Worm (Caenorhabditis elegans): ENCODE data around the gene F56C9.3.

F56C9.3 gene

ce11 chrIII:7335220-7335619 is 24.1 kb downstream of the F56C9.3 start, which contains the start of gene F56C9.10 (continued):
- TF ChIP-seq nhr-28 (tag; optimal IDR thresholded peaks at IDR 0.05) (peak; percentile 90), fkh-10 (GFP tag; optimal IDR thresholded peaks at IDR 0.05) (no peak), T26A8.4 (GFP tag; IDR thresholded peaks at IDR 0.05) (peak; percentile 73), snpc-1.2 (GFP tag; IDR thresholded peaks at IDR 0.05) (no peak), lsy-2 (tag; optimal IDR thresholded peaks at IDR 0.05) (peak; percentile 77 to 89), hlh-30 (tag; optimal IDR thresholded peaks at IDR 0.05; ENCODE audit: insufficient read depth) (peak; percentile 100), attf-4 (tag; optimal IDR thresholded peaks at IDR 0.05) (no peak), daf-16 (GFP tag; optimal IDR thresholded peaks at IDR 0.05) (peak in 1 of 2 experiments; percentile 65), daf-16 (tag; optimal IDR thresholded peaks at IDR 0.05) (peak; percentile 38), rbr-2 (tag; optimal IDR thresholded peaks at IDR 0.05) (peak; percentile 69), lin-13 (GFP tag; optimal IDR thresholded peaks at IDR 0.05) (peak; percentile 35), Y5F2A.4 (GFP tag; optimal IDR thresholded peaks at IDR 0.05) (no peak), mdl-1 (tag; optimal IDR thresholded peaks at IDR 0.05) (peak; percentile 91 to 99), skn-1 (tag; optimal IDR thresholded peaks at IDR 0.05) (no peak), dpl-1 (GFP tag; optimal IDR thresholded peaks at IDR 0.05) (peak; percentile 66), mxl-2 (GFP tag; conservative IDR thresholded peaks at IDR 0.05) (0 out of 2 replicates have a peak, but pooled peaks have one; percentile 18), pqm-1 (tag; optimal IDR thresholded peaks at IDR 0.05) (peak; percentile 26), ZK546.5 (tag; optimal IDR thresholded peaks at IDR 0.05) (no peak), hif-1 (tag; optimal IDR thresholded peaks at IDR 0.05) (peak in 1 of 2 experiments; percentile 84)

ce11 chrIII:7336214-7336613 is 25.1 kb downstream of the F56C9.3 start, which contains the start of gene gsp-2:
gsp-2 (plus strand) TSS chrIII:7336587.
- peak in 1 of 2 experiments; percentile 77 for TF ChIP-seq hif-1 (tag; optimal IDR thresholded peaks at IDR 0.05)
- peak; percentile 64 for TF ChIP-seq dpl-1 (GFP tag; optimal IDR thresholded peaks at IDR 0.05)
- peak; percentile 74 for TF ChIP-seq nhr-11 (tag; optimal IDR thresholded peaks at IDR 0.05)
- peak; percentile 73 for TF ChIP-seq zfp-3 (GFP tag; conservative IDR thresholded peaks at IDR 0.05)
- peak; percentile 20 for TF ChIP-seq nhr-102 (tag; optimal IDR thresholded peaks at IDR 0.05)
- TF ChIP-seq Y75B8A.6 (GFP tag; IDR thresholded peaks at IDR 0.05): peak; percentile 63; the same call in 1 of the 2 replicates
- TF ChIP-seq ztf-11 (tag; optimal IDR thresholded peaks at IDR 0.05): no peak
- TF ChIP-seq dve-1 (tag; optimal IDR thresholded peaks at IDR 0.05; ENCODE audit: insufficient read depth): peak; percentile 85
- peak; percentile 18 for TF ChIP-seq nhr-25 (tag; optimal IDR thresholded peaks at IDR 0.05; ENCODE audit: borderline replicate concordance, insufficient read depth)
- TF ChIP-seq rbr-2 (tag; optimal IDR thresholded peaks at IDR 0.05): peak; percentile 41
- no peak for TF ChIP-seq fos-1 (tag; optimal IDR thresholded peaks at IDR 0.05)
- peak; percentile 86 for TF ChIP-seq lin-38 (GFP tag; IDR thresholded peaks at IDR 0.05)
- no peak for TF ChIP-seq lin-29 (GFP tag; IDR thresholded peaks at IDR 0.05)
- TF ChIP-seq lin-15B (tag; optimal IDR thresholded peaks at IDR 0.05): no peak
- peak; percentile 97 for TF ChIP-seq aha-1 (tag)
- TF ChIP-seq mxl-3 (GFP tag; optimal IDR thresholded peaks at IDR 0.05): peak; percentile 55
- peak; percentile 30; the same call in 1 of the 2 replicates for TF ChIP-seq T26A8.4 (GFP tag; IDR thresholded peaks at IDR 0.05)
- peak; percentile 28 for TF ChIP-seq zfp-2 (tag; optimal IDR thresholded peaks at IDR 0.05)
- TF ChIP-seq spr-3 (GFP tag; optimal IDR thresholded peaks at IDR 0.05): no peak
- TF ChIP-seq pqm-1 (tag; optimal IDR thresholded peaks at IDR 0.05): peak; percentile 42
- no peak for TF ChIP-seq F49E8.2 (tag; optimal IDR thresholded peaks at IDR 0.05; ENCODE audit: borderline replicate concordance)
- peak; percentile 87 to 97 for TF ChIP-seq lsy-2 (tag; optimal IDR thresholded peaks at IDR 0.05)
- TF ChIP-seq mdt-29 (GFP tag; IDR thresholded peaks at IDR 0.05): peak; percentile 68
- no peak for TF ChIP-seq nhr-10 (tag; optimal IDR thresholded peaks at IDR 0.05)
- TF ChIP-seq daf-8 (GFP tag; IDR thresholded peaks at IDR 0.05): no peak
- peak; percentile 57; the same call in 1 of the 2 replicates for TF ChIP-seq lin-1 (GFP tag; IDR thresholded peaks at IDR 0.05)
- no peak for TF ChIP-seq lir-3 (tag; optimal IDR thresholded peaks at IDR 0.05)
- TF ChIP-seq dmd-8 (GFP tag; IDR thresholded peaks at IDR 0.05): no peak
- 0 out of 2 replicates have a peak, but pooled peaks have one; percentile 35 for TF ChIP-seq nhr-41 (GFP tag; IDR thresholded peaks at IDR 0.05)
- TF ChIP-seq pha-4 (GFP tag; IDR thresholded peaks at IDR 0.05): peak; percentile 22; the same call in 1 of the 2 replicates
- TF ChIP-seq pha-4 (tag; optimal IDR thresholded peaks at IDR 0.05): no peak
- TF ChIP-seq nhr-28 (tag; optimal IDR thresholded peaks at IDR 0.05): peak; percentile 62
- no peak for TF ChIP-seq nhr-237 (tag; optimal IDR thresholded peaks at IDR 0.05)
- TF ChIP-seq daf-16 (GFP tag; optimal IDR thresholded peaks at IDR 0.05): no peak
- peak; percentile 64 for TF ChIP-seq daf-16 (tag; optimal IDR thresholded peaks at IDR 0.05)
- TF ChIP-seq D1046.2 (GFP tag; IDR thresholded peaks at IDR 0.05): no peak
- peak in 1 of 2 experiments; percentile 55 for TF ChIP-seq mdl-1 (tag; optimal IDR thresholded peaks at IDR 0.05)
- peak; percentile 7 for TF ChIP-seq ama-1 (optimal IDR thresholded peaks at IDR 0.05)
- peak; percentile 50 for TF ChIP-seq nhr-77 (tag; optimal IDR thresholded peaks at IDR 0.05)
- TF ChIP-seq ZK546.5 (tag; optimal IDR thresholded peaks at IDR 0.05): peak in 1 of 2 experiments; percentile 88

Measured in whole organism, L4 larva.